Worm (Caenorhabditis elegans): Measurements from ENCODE around the gene lelo-4.

The lelo-4 gene

DNA sequence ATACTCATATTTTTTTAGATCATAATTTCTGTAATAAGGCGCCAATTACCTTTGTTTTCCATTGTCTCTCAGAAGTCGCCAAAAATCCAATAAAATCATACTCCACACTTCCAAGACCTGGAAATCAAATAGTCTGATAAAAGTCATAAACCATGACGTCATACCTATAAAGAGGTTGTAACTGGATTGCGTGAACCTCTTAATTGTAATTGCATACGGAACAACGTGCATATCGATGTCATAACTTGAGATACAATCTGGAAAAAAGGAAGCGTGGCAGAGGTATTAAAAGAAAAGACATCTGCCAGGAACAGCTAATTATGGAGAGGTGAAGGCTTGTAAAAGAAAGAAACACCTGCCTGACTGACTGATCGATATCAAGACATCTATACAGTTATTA is 30.4 kb downstream of the lelo-4 start, which contains the start of gene F10C1.9:
Gene F10C1.9 (minus strand): TSS at position 197 of the 400 bp plus-strand sequence.
- TF ChIP-seq dmd-6 (GFP tag; IDR thresholded peaks at IDR 0.05) = 0 out of 2 replicates have a peak, but pooled peaks have one; percentile 17
- no peak for TF ChIP-seq lim-7 (GFP tag; IDR thresholded peaks at IDR 0.05)

DNA sequence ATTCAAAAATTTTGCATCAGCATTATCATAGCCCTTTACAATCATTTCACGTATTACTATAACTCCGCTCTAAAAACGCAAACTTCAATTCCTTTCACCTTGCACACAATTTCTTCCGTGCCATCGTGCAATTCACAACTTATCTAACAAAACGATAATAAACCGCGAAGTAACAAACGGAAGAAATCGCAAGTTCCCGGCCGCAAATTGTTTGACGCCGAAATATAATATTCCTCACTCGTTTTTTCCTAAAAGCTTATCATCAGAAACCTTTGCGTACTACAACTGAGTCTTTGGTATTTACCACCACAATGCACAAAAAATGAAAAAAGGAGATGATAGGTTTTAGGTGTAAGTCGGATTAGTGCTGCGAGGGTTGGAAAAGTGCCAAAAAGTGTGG is 32.6 kb downstream of the lelo-4 start:
- TF ChIP-seq rbr-2 (tag; optimal IDR thresholded peaks at IDR 0.05) (no peak), ceh-44 (GFP tag; IDR thresholded peaks at IDR 0.05) (no peak), mes-2 (tag; optimal IDR thresholded peaks at IDR 0.05; ENCODE audit: poor library complexity, severe bottlenecking) (no peak), vab-7 (GFP tag; IDR thresholded peaks at IDR 0.05) (no peak), daf-8 (GFP tag; IDR thresholded peaks at IDR 0.05) (no peak), D1046.2 (GFP tag; IDR thresholded peaks at IDR 0.05) (no peak), duxl-1 (tag; optimal IDR thresholded peaks at IDR 0.05; ENCODE audit: poor library complexity) (no peak), madf-9 (GFP tag; conservative IDR thresholded peaks at IDR 0.05) (no peak), nhr-28 (tag; optimal IDR thresholded peaks at IDR 0.05) (peak; percentile 72), tra-1 (GFP tag; IDR thresholded peaks at IDR 0.05) (no peak), aly-2 (tag; optimal IDR thresholded peaks at IDR 0.05) (no peak), ceh-62 (tag; optimal IDR thresholded peaks at IDR 0.05) (no peak), zag-1 (tag; optimal IDR thresholded peaks at IDR 0.05) (no peak), arid-1 (GFP tag; conservative IDR thresholded peaks at IDR 0.05) (no peak), Y5F2A.4 (GFP tag; optimal IDR thresholded peaks at IDR 0.05) (no peak), nhr-10 (tag; optimal IDR thresholded peaks at IDR 0.05) (no peak), ces-1 (GFP tag; optimal IDR thresholded peaks at IDR 0.05) (no peak), Y105C5A.15 (GFP tag; IDR thresholded peaks at IDR 0.05) (no peak), tag-97 (GFP tag; IDR thresholded peaks at IDR 0.05) (no peak), ztf-7 (tag; optimal IDR thresholded peaks at IDR 0.05) (no peak), nhr-42 (GFP tag; IDR thresholded peaks at IDR 0.05) (no peak), F10B5.3 (tag; optimal IDR thresholded peaks at IDR 0.05) (no peak), fkh-10 (GFP tag; optimal IDR thresholded peaks at IDR 0.05) (no peak), nhr-41 (GFP tag; IDR thresholded peaks at IDR 0.05) (no peak), nhr-11 (tag; optimal IDR thresholded peaks at IDR 0.05) (no peak), ZK337.2 (GFP tag; IDR thresholded peaks at IDR 0.05) (no peak), lin-39 (tag; optimal IDR thresholded peaks at IDR 0.05) (no peak), ceh-28 (tag; optimal IDR thresholded peaks at IDR 0.05) (no peak), nhr-77 (tag; optimal IDR thresholded peaks at IDR 0.05) (no peak), mxl-2 (GFP tag; conservative IDR thresholded peaks at IDR 0.05) (no peak), daf-16 (GFP tag; optimal IDR thresholded peaks at IDR 0.05) (no peak), daf-16 (tag; optimal IDR thresholded peaks at IDR 0.05) (peak; percentile 27), hlh-30 (tag; optimal IDR thresholded peaks at IDR 0.05; ENCODE audit: insufficient read depth) (no peak), egl-27 (tag; optimal IDR thresholded peaks at IDR 0.05) (no peak), dmd-6 (GFP tag; IDR thresholded peaks at IDR 0.05) (peak; percentile 21; the same call in 1 of the 2 replicates), ceh-32 (tag; optimal IDR thresholded peaks at IDR 0.05; ENCODE audit: poor library complexity) (no peak), pqm-1 (tag; optimal IDR thresholded peaks at IDR 0.05) (peak; percentile 73), hif-1 (tag; optimal IDR thresholded peaks at IDR 0.05) (no peak), cey-2 (tag; optimal IDR thresholded peaks at IDR 0.05; ENCODE audit: borderline replicate concordance, insufficient read depth) (no peak), hlh-11 (tag; optimal IDR thresholded peaks at IDR 0.05) (peak; percentile 30), skn-1 (tag; optimal IDR thresholded peaks at IDR 0.05) (no peak), zfp-3 (GFP tag; conservative IDR thresholded peaks at IDR 0.05) (no peak)
